Fruit fly (Drosophila melanogaster) whole organism, embryonic: Measurements from ENCODE around the gene CG3071.

Experiments
- Abd-B ChIP-seq: fragments of 200-800 bp; sonication (Bioruptor generic); optimal IDR thresholded peaks from 2 replicates; lab custom pipeline; 2018; ENCODE audit warnings: missing biosample characterization, mild to moderate bottlenecking, missing genetic modification characterization, moderate library complexity
- BEAF-32 ChIP-seq: fragments of 200-800 bp; sonication (Bioruptor generic); optimal IDR thresholded peaks from 3 replicates; lab custom pipeline; 2017; ENCODE audit warnings: missing biosample characterization, missing genetic modification characterization, mild to moderate bottlenecking, moderate library complexity, missing genetic modification reagents
- CG12744 ChIP-seq: fragments of 200-800 bp; sonication (Bioruptor generic); optimal IDR thresholded peaks from 2 replicates; lab custom pipeline; 2016; ENCODE audit warnings: missing biosample characterization, missing genetic modification characterization
- CG14050 ChIP-seq: fragments of 200-800 bp; sonication (Bioruptor generic); IDR thresholded peaks from 3 replicates; pipeline ENCODE4 v1.3.6; 2022; ENCODE audit warnings: missing biosample characterization, missing genetic modification characterization
- CG14860 ChIP-seq: fragments of 200-800 bp; sonication (Bioruptor generic); IDR thresholded peaks from 3 replicates; pipeline ENCODE4 v1.3.6; 2022; ENCODE audit warnings: missing biosample characterization, missing genetic modification characterization; ENCODE audit not compliant: partially characterized antibody
- CG16813 ChIP-seq: fragments of 200-800 bp; sonication (Bioruptor generic); IDR thresholded peaks from 3 replicates; pipeline ENCODE4 v1.3.6; 2022; ENCODE audit warnings: missing biosample characterization, missing genetic modification characterization; ENCODE audit not compliant: partially characterized antibody
- CG18011 ChIP-seq: fragments of 200-800 bp; sonication (Bioruptor generic); optimal IDR thresholded peaks from 2 replicates; lab custom pipeline; 2017; ENCODE audit warnings: missing biosample characterization, missing genetic modification characterization, mild to moderate bottlenecking, moderate library complexity, missing genotype
- CG2120 ChIP-seq: fragments of 200-800 bp; sonication (Bioruptor generic); optimal IDR thresholded peaks from 3 replicates; lab custom pipeline; 2016; ENCODE audit warnings: missing biosample characterization, missing genetic modification characterization
- CG34376 ChIP-seq: fragments of 200-800 bp; sonication (Bioruptor generic); optimal IDR thresholded peaks from 2 replicates; lab custom pipeline; 2018; ENCODE audit warnings: missing biosample characterization, mild to moderate bottlenecking, missing genetic modification characterization
- CG4424 ChIP-seq: fragments of 200-800 bp; sonication (Bioruptor generic); optimal IDR thresholded peaks from 3 replicates; lab custom pipeline; 2016; ENCODE audit warnings: missing biosample characterization, missing genetic modification characterization
- CG6683 ChIP-seq: fragments of 200-800 bp; sonication (Bioruptor generic); optimal IDR thresholded peaks from 2 replicates; lab custom pipeline; 2017; ENCODE audit warnings: missing biosample characterization, mild to moderate bottlenecking, missing genetic modification characterization, missing genetic modification reagents
- CG7271 ChIP-seq: fragments of 200-800 bp; sonication (Bioruptor generic); optimal IDR thresholded peaks from 2 replicates; lab custom pipeline; 2018; ENCODE audit warnings: missing biosample characterization, mild to moderate bottlenecking, missing genetic modification characterization, moderate library complexity
- CG7745 ChIP-seq: fragments of 200-800 bp; sonication (Bioruptor generic); optimal IDR thresholded peaks from 2 replicates; lab custom pipeline; 2018; ENCODE audit warnings: missing biosample characterization, mild to moderate bottlenecking, missing genetic modification characterization, moderate library complexity
- CG7786 ChIP-seq: fragments of 200-800 bp; sonication (Bioruptor generic); optimal IDR thresholded peaks from 2 replicates; lab custom pipeline; 2016; ENCODE audit warnings: missing biosample characterization, missing genetic modification characterization
- CG9609 ChIP-seq: fragments of 200-800 bp; sonication (Bioruptor generic); optimal IDR thresholded peaks from 3 replicates; lab custom pipeline; 2016; ENCODE audit warnings: missing biosample characterization, missing genetic modification characterization
- Dip2 ChIP-seq: fragments of 200-800 bp; sonication (Bioruptor generic); IDR thresholded peaks from 2 replicates; pipeline ENCODE4 v1.3.6; 2022; ENCODE audit warnings: missing biosample characterization, missing genetic modification characterization
- Dref ChIP-seq: fragments of 200-800 bp; sonication (Bioruptor generic); IDR thresholded peaks from 2 replicates; pipeline ENCODE4 v1.3.6; 2022; ENCODE audit warnings: missing biosample characterization, missing genetic modification characterization
- E2f2 ChIP-seq: fragments of 200-800 bp; sonication (Bioruptor generic); IDR thresholded peaks from 2 replicates; pipeline ENCODE4 v1.3.6; 2022; ENCODE audit warnings: missing biosample characterization, missing genetic modification characterization
- H2.0 ChIP-seq: fragments of 200-800 bp; sonication (Bioruptor generic); IDR thresholded peaks from 2 replicates; pipeline ENCODE4 v1.3.6; 2022; ENCODE audit warnings: missing biosample characterization, missing genetic modification characterization
- HLH4C ChIP-seq: fragments of 200-800 bp; sonication (Bioruptor generic); IDR thresholded peaks from 3 replicates; pipeline ENCODE4 v1.3.6; 2022; ENCODE audit warnings: missing biosample characterization, missing genetic modification characterization; ENCODE audit not compliant: partially characterized antibody
- Hmx ChIP-seq: fragments of 200-800 bp; sonication (Bioruptor generic); optimal IDR thresholded peaks from 2 replicates; lab custom pipeline; 2016; ENCODE audit warnings: missing biosample characterization, missing genetic modification characterization
- Lhr ChIP-seq: fragments of 200-800 bp; sonication (Bioruptor generic); optimal IDR thresholded peaks from 3 replicates; lab custom pipeline; 2017; ENCODE audit warnings: mild to moderate bottlenecking, missing biosample characterization, missing genetic modification reagents, missing genetic modification characterization
- MESR4 ChIP-seq: fragments of 200-800 bp; sonication (Bioruptor generic); optimal IDR thresholded peaks from 2 replicates; lab custom pipeline; 2018; ENCODE audit warnings: missing biosample characterization, mild to moderate bottlenecking, missing genetic modification characterization, moderate library complexity
- NK7.1 ChIP-seq: fragments of 200-800 bp; sonication (Bioruptor generic); optimal IDR thresholded peaks from 3 replicates; lab custom pipeline; 2016; ENCODE audit warnings: missing biosample characterization, missing genetic modification characterization
- Sin3A ChIP-seq: fragments of >200 bp; optimal IDR thresholded peaks from 2 replicates; lab custom pipeline; 2018
- Sox102F ChIP-seq: fragments of 200-800 bp; sonication (Bioruptor generic); optimal IDR thresholded peaks from 2 replicates; lab custom pipeline; 2018; ENCODE audit warnings: missing biosample characterization, mild to moderate bottlenecking, missing genetic modification characterization, moderate library complexity
- Sry-δ ChIP-seq: fragments of 200-800 bp; sonication (Bioruptor generic); optimal IDR thresholded peaks from 2 replicates; lab custom pipeline; 2016; ENCODE audit warnings: missing biosample characterization, missing genetic modification characterization
- Usf ChIP-seq: fragments of 200-800 bp; sonication (Bioruptor generic); optimal IDR thresholded peaks from 2 replicates; lab custom pipeline; 2017; ENCODE audit warnings: missing genotype, missing biosample characterization, missing genetic modification characterization
- al ChIP-seq: fragments of 200-800 bp; sonication (Bioruptor generic); IDR thresholded peaks from 2 replicates; pipeline ENCODE4 v1.3.6; 2022; ENCODE audit warnings: missing biosample characterization, missing genetic modification characterization
- ase ChIP-seq: fragments of 200-800 bp; sonication (Bioruptor generic); IDR thresholded peaks from 3 replicates; pipeline ENCODE4 v1.3.6; 2022; ENCODE audit warnings: missing biosample characterization, missing genetic modification characterization
- chm ChIP-seq: fragments of 200-800 bp; sonication (Bioruptor generic); IDR thresholded peaks from 2 replicates; pipeline ENCODE4 v1.3.6; 2022; ENCODE audit warnings: missing biosample characterization, missing genetic modification characterization
- en ChIP-seq: fragments of 200-800 bp; sonication (Bioruptor generic); optimal IDR thresholded peaks from 2 replicates; lab custom pipeline; 2016; ENCODE audit warnings: missing biosample characterization, missing genetic modification characterization
- ewg ChIP-seq: fragments of 200-800 bp; sonication (Bioruptor generic); optimal IDR thresholded peaks from 3 replicates; lab custom pipeline; 2017; ENCODE audit warnings: mild to moderate bottlenecking, missing biosample characterization, missing genetic modification reagents, missing genetic modification characterization
- fd3F ChIP-seq: fragments of 200-800 bp; sonication (Bioruptor generic); optimal IDR thresholded peaks from 2 replicates; lab custom pipeline; 2018; ENCODE audit warnings: missing biosample characterization, mild to moderate bottlenecking, missing genetic modification characterization, moderate library complexity
- fd64A ChIP-seq: fragments of 200-800 bp; sonication (Bioruptor generic); optimal IDR thresholded peaks from 3 replicates; lab custom pipeline; 2018; ENCODE audit warnings: missing biosample characterization, mild to moderate bottlenecking, missing genetic modification characterization
- gfzf ChIP-seq: fragments of 200-800 bp; sonication (Bioruptor generic); optimal IDR thresholded peaks from 2 replicates; lab custom pipeline; 2016; ENCODE audit warnings: missing biosample characterization, mild to moderate bottlenecking, missing genetic modification characterization, moderate library complexity
- ind ChIP-seq: fragments of 200-800 bp; sonication (Bioruptor generic); optimal IDR thresholded peaks from 3 replicates; lab custom pipeline; 2016; ENCODE audit warnings: missing biosample characterization, missing genetic modification characterization
- ken ChIP-seq: fragments of 200-800 bp; sonication (Bioruptor generic); IDR thresholded peaks from 3 replicates; pipeline ENCODE4 v1.3.6; 2022; ENCODE audit warnings: missing biosample characterization, missing genetic modification characterization
- klu ChIP-seq: fragments of 200-800 bp; sonication (Bioruptor generic); IDR thresholded peaks from 2 replicates; pipeline ENCODE4 v1.3.6; 2022; ENCODE audit warnings: missing biosample characterization, missing genetic modification characterization
- knrl ChIP-seq: fragments of 200-800 bp; sonication (Bioruptor generic); IDR thresholded peaks from 3 replicates; pipeline ENCODE4 v1.3.6; 2022; ENCODE audit warnings: missing biosample characterization, missing genetic modification characterization; ENCODE audit not compliant: partially characterized antibody
- luna ChIP-seq: fragments of 200-800 bp; sonication (Bioruptor generic); optimal IDR thresholded peaks from 2 replicates; lab custom pipeline; 2016; ENCODE audit warnings: missing biosample characterization, missing genetic modification characterization
- otp ChIP-seq: fragments of 200-800 bp; sonication (Bioruptor generic); IDR thresholded peaks from 3 replicates; pipeline ENCODE4, ENCODE4 v1.3.6; 2022; ENCODE audit warnings: missing biosample characterization, missing genetic modification characterization
- prd ChIP-seq, 3 experiments: fragments of >200 bp in 2 of 3; fragments of 200-800 bp in 1 of 3; sonication (Bioruptor generic) in 1 of 3; optimal IDR thresholded peaks in 2 of 3; IDR thresholded peaks in 1 of 3; 2 replicates in 2 of 3; 3 replicates in 1 of 3; pipeline versions ENCODE4 v1.3.6 to Lab custom; 2017 to 2022; ENCODE audit warnings: missing biosample characterization in 1 of 3, missing genetic modification characterization in 1 of 3
- ro ChIP-seq: fragments of 200-800 bp; sonication (Bioruptor generic); IDR thresholded peaks from 2 replicates; pipeline ENCODE4 v1.3.6; 2022; ENCODE audit warnings: missing biosample characterization, missing genetic modification characterization
- schlank ChIP-seq: fragments of 200-800 bp; sonication (Bioruptor generic); optimal IDR thresholded peaks from 2 replicates; lab custom pipeline; 2018; ENCODE audit warnings: missing biosample characterization, mild to moderate bottlenecking, missing genetic modification characterization
- slbo ChIP-seq: fragments of 200-800 bp; sonication (Bioruptor generic); IDR thresholded peaks from 2 replicates; pipeline ENCODE4 v1.3.6; 2022; ENCODE audit warnings: missing biosample characterization, missing genetic modification characterization
- sob ChIP-seq: fragments of 200-800 bp; sonication (Bioruptor generic); IDR thresholded peaks from 2 replicates; pipeline ENCODE4 v1.3.6; 2022; ENCODE audit warnings: missing biosample characterization, missing genetic modification characterization
- sqz ChIP-seq: fragments of 200-800 bp; sonication (Bioruptor generic); optimal IDR thresholded peaks from 3 replicates; lab custom pipeline; 2018; ENCODE audit warnings: missing biosample characterization, mild to moderate bottlenecking, missing genetic modification characterization
- stc ChIP-seq: fragments of 200-800 bp; sonication (Bioruptor generic); IDR thresholded peaks from 2 replicates; pipeline ENCODE4 v1.3.6; 2022; ENCODE audit warnings: missing biosample characterization, missing genetic modification characterization
- tx ChIP-seq: fragments of 200-800 bp; sonication (Bioruptor generic); optimal IDR thresholded peaks from 2 replicates; lab custom pipeline; 2016; ENCODE audit warnings: missing biosample characterization, missing genetic modification characterization
- unc-4 ChIP-seq: fragments of 200-800 bp; sonication (Bioruptor generic); IDR thresholded peaks from 2 replicates; pipeline ENCODE4 v1.3.6; 2022; ENCODE audit warnings: missing biosample characterization, missing genetic modification characterization; ENCODE audit not compliant: partially characterized antibody

CG3071 gene

DNA sequence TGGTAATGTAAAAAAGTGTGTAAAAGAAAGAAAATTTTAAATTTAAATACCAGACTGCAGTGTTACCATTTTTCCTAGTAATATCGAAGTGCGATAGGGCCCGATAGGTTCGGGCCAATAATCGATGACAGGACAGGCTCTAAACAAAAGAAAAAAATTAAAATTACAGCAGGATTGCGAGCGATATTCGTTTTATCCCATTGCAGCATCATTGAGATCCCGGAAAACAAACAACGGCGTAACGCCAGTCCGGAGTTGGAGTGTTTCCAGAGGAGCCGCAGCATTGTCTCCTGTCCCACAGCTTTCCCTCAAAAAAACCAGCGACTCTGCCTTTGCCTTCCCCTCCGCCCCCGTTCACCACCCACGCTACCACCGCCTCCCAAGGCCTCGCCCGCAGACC lies 37.5 kb upstream of the CG3071 start, which contains the start of gene pcx (continued):
- TF ChIP-seq Sry-δ (GFP tag; lab: Kevin White, UChicago) (peak; percentile 49), Sin3A (lab: Kevin White, UChicago) (no peak), CG9609 (no peak), otp (no peak), sqz (GFP tag; lab: Kevin White, UChicago) (no peak), H2.0 (GFP tag; lab: Robert Waterston, UW) (no peak), ind (GFP tag; lab: Kevin White, UChicago) (no peak), schlank (tag; lab: Kevin White, UChicago) (no peak), CG7745 (tag; lab: Kevin White, UChicago) (no peak), knrl (GFP tag; lab: Robert Waterston, UW) (peak; percentile 54; the same call in 2 of the 3 replicates), CG14050 (GFP tag; lab: Robert Waterston, UW) (no peak), Abd-B (GFP tag; lab: Kevin White, UChicago) (no peak), ken (GFP tag; lab: Robert Waterston, UW) (no peak), CG18011 (no peak), HLH4C (GFP tag; lab: Robert Waterston, UW) (peak; percentile 50), Hmx (GFP tag; lab: Kevin White, UChicago) (no peak), chm (GFP tag; lab: Robert Waterston, UW) (no peak), stc (GFP tag; lab: Robert Waterston, UW) (no peak), MESR4 (GFP tag; lab: Kevin White, UChicago) (peak; percentile 52), ase (GFP tag; lab: Robert Waterston, UW) (no peak), tx (GFP tag; lab: Kevin White, UChicago) (no peak), CG4424 (GFP tag; lab: Kevin White, UChicago) (no peak), E2f2 (peak; percentile 74), klu (GFP tag; lab: Robert Waterston, UW) (no peak), CG16813 (GFP tag; lab: Robert Waterston, UW) (peak; percentile 55), NK7.1 (GFP tag; lab: Kevin White, UChicago) (no peak), Usf (GFP tag; lab: Kevin White, UChicago) (no peak), Sox102F (GFP tag; lab: Kevin White, UChicago) (no peak), Dip2 (GFP tag; lab: Robert Waterston, UW) (no peak), ewg (GFP tag; lab: Kevin White, UChicago) (no peak), CG7271 (no peak), Lhr (GFP tag; lab: Kevin White, UChicago) (no peak), luna (GFP tag; lab: Kevin White, UChicago) (no peak), CG6683 (no peak), slbo (GFP tag; lab: Robert Waterston, UW) (no peak), BEAF-32 (GFP tag; lab: Kevin White, UChicago) (peak; percentile 57), en (GFP tag; lab: Kevin White, UChicago) (no peak), ro (GFP tag; lab: Robert Waterston, UW) (no peak), CG34376 (no peak), CG12744 (GFP tag; lab: Kevin White, UChicago) (no peak), al (GFP tag; lab: Robert Waterston, UW) (no peak), CG14860 (GFP tag; lab: Robert Waterston, UW) (peak; percentile 24; the same call in 1 of the 3 replicates), prd (optimal IDR thresholded peaks at IDR 0.05; lab: Kevin White, UChicago) (no peak), prd (GFP tag; IDR thresholded peaks at IDR 0.05; lab: Robert Waterston, UW) (no peak), sob (GFP tag; lab: Robert Waterston, UW) (no peak), CG7786 (no peak), Dref (GFP tag; lab: Robert Waterston, UW) (peak; percentile 81), unc-4 (GFP tag; lab: Robert Waterston, UW) (peak; percentile 65), fd3F (GFP tag; lab: Kevin White, UChicago) (no peak), fd64A (GFP tag; lab: Kevin White, UChicago) (no peak), CG2120 (GFP tag; lab: Kevin White, UChicago) (no peak), gfzf (peak; percentile 50)
